Fruit fly (Drosophila melanogaster): ENCODE results near the gene Appl.

Gene Appl

dm6 chrX:512527-512926, 17.8 kb upstream of the Appl start:
- TF ChIP-seq CTCF (optimal IDR thresholded peaks at IDR 0.05), result no peak
- no peak for TF ChIP-seq CG8478 (optimal IDR thresholded peaks at IDR 0.05)

dm6 chrX:515676-516075, 14.6 kb upstream of the Appl start:
- TF ChIP-seq CTCF (optimal IDR thresholded peaks at IDR 0.05) (no peak), CG8478 (optimal IDR thresholded peaks at IDR 0.05) (no peak)

dm6 chrX:518858-519257, 11.4 kb upstream of the Appl start:
- no peak for TF ChIP-seq CG8478 (optimal IDR thresholded peaks at IDR 0.05)
- no peak for TF ChIP-seq CTCF (optimal IDR thresholded peaks at IDR 0.05)

DNA sequence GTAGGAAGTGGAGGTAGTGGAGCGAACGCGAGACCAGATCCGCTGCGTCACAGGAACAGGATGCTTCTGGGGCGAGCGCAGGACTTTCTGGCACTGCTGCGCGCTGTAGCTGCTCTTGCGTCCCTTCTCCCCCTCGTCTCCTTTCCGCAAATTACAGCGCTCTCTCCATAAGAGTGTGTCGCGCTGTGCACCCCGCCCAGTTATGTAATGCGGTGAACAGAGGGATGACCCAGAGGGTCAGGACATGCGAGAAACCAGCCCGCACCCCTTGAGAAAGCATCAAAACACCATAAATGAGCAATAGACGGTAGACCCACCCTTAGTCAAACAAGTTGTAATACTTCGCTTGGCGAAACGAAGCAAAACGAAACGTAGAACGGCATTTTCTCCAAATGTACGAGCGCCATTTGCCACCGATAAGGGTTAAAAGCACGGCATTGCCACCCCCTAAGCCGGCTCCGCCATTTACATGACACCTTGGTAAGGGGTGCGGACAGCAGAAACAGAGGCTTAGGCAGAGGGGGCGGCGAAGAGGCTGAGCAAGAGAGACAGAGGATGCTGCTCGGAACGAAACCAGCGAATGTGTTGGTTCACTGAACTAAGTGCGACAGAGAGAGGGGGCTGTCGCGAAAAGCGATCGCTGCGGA, 10.0 kb upstream of the Appl start:
- TF ChIP-seq CG8478 (optimal IDR thresholded peaks at IDR 0.05) (no peak), CTCF (optimal IDR thresholded peaks at IDR 0.05) (no peak)

- TF ChIP-seq CTCF (optimal IDR thresholded peaks at IDR 0.05) (no peak), CG8478 (optimal IDR thresholded peaks at IDR 0.05) (no peak)
These were observed 8.6 kb upstream of the Appl start for dm6 chrX:521683-522082.

DNA sequence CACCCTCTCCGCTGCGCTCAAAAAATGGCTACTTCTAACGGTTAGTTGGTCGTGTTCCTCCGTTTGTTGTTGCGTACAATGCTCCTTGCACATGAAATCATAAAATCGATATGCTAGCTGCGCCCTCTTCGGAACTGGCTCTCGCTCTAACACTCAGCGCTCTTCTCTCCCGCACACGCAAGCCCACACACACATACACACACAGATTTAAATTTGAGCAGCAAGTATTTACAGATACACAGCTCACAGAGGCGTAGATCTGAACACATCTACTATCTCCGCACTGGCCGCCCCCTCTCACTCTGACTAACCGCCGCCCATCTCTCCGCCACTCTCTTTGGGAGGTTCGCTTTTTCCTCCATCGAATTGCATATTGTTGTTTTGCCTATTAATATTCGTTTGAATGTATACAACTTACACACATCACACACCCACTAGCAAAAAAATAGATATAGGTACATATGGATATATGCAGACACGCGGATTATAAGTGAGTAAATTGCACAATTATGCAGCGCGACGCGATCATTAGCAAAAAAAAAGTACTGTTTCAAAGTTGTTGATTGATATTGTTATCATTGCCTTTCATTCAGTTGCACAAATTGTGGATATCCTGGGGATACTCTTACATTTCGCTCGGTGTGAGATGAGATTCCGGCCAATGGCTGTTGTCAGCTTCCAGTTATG, 7.8 kb upstream of the Appl start:
- no peak for TF ChIP-seq CTCF (optimal IDR thresholded peaks at IDR 0.05)
- TF ChIP-seq CG8478 (optimal IDR thresholded peaks at IDR 0.05), result no peak

DNA sequence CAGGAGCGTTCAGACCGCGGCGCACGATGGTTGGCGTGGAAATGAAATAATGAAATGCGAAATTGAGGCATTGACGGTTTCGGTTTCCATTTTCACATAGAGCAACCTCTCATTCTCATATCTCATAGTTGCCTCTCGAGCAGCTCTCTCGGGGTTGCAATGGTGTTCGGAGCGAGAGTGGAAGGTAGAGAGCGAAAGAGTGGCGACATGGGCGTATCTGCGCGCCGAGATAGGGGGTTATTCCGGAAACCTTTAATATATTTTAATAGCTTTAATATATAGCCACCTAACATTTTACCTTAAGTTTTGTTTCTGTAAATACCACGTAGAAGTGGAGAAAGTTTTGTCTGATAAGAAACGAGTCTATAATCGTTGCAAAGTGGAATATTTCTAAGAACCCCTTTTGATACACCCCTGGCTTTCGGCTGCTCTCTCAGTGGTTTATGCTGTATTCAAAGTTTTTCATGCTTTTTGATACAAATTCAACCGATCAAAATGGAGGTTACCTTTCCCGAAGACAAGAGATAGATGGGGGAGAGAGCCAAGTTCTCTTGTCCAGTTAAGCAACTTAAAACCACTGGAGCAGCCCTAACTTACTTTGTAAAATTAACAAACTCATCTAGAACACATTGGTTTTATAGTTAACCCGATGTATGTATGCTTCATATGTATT, 7.0 kb upstream of the Appl start, which contains the start of gene elav:
TSS of gene elav (minus strand) at position 48 of the 673 bp plus-strand sequence.
- TF ChIP-seq CG8478 (optimal IDR thresholded peaks at IDR 0.05), result no peak
- TF ChIP-seq CTCF (optimal IDR thresholded peaks at IDR 0.05), result no peak

DNA sequence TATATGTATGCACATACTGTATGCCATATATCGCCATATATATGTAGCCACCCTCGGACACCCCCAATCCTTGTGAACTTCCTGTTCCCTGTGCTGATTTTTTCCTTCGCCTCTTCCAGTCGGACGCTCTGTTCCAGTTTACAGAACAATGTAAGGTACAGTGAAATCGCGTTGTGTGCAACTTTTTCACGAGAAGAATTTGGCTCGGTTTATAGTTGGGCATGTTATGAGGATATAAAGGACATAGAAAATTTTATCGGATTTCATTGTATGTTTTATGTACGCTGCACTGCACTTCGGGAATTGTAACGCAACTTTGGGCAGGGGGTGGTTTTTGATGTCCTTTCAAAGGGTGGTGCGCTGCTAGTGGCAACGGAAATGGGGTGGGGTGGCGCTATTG, 6.0 kb upstream of the Appl start:
- TF ChIP-seq CG8478 (optimal IDR thresholded peaks at IDR 0.05) (no peak), CTCF (optimal IDR thresholded peaks at IDR 0.05) (no peak)

DNA sequence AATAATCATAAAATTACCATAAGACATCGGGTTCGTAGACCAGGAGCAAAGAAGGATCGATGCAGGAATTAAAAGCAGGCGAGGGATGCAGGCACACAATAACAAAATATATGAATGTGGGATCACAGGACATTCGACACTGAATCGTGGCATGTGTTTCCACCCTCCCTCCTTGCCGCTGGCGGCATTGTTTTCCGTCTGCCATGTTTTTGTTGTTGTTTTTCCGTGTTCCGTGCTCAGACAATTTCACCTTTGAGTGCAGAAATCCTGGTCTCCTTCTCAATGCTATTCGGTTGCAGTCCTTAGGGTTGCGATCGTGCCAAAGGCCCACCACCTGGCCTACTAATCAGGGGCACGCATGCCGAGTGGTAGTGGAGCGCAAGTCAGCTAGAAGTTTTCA, 4.7 kb upstream of the Appl start:
- TF ChIP-seq CTCF (optimal IDR thresholded peaks at IDR 0.05), result no peak
- no peak for TF ChIP-seq CG8478 (optimal IDR thresholded peaks at IDR 0.05)

- TF ChIP-seq CG8478 (optimal IDR thresholded peaks at IDR 0.05) (no peak), CTCF (optimal IDR thresholded peaks at IDR 0.05) (no peak)
These were observed 3.7 kb upstream of the Appl start for dm6 chrX:526479-527071.

DNA sequence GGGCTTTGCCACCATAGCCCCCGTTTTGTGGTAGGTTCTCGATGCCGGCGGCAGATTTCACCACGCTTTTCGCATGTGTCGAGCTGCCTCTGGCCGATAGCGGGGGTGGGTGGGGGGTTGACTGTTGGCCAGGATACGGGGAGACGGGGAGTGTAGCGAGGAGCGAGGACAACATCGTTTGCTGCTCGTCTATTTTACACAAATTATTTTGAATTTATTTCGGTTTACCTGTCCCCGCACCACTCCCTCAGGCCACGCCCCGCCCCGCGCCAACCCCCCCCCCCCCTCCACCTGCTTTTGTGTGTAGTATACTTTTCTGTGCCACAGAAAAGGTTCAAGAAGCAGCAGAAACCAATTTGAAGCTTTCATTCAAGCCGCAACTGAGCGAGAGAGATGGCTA, 11.8 kb downstream of the Appl start:
- TF ChIP-seq CG8478 (optimal IDR thresholded peaks at IDR 0.05) (no peak), CTCF (optimal IDR thresholded peaks at IDR 0.05) (no peak)

DNA sequence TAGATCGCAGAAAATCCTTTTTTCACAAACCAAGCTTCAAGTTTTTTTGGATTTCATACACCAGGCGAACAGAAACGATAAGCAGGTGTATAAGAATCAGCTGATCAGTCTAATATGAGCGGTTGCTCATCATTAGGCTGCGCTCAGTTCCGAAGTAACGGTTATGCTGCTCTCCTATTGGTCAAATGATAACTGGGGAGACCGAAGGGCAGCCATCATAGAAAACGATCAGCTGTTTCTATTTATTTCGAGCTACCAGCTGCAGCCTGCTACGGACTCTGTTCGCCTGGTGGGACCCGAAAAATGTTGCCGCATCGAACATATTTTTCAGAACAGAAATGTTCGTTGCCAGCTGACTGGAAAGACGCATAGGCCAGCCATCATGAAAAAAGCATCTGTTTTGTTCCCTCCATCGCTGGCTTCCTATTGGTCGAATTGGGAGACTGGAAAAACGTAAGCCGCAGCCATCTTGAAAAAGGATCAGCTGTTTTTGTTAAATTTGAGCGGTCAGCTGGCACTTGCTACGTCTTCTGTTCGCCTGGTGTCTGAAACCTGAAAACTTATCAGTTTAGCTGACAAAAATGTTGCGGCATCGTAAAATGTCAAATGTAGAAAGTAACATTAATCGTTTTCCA, 16.2 kb downstream of the Appl start:
- TF ChIP-seq CTCF (optimal IDR thresholded peaks at IDR 0.05) (peak; percentile 23 to 45), CG8478 (optimal IDR thresholded peaks at IDR 0.05) (no peak)

- TF ChIP-seq CTCF (optimal IDR thresholded peaks at IDR 0.05), result no peak
- TF ChIP-seq CG8478 (optimal IDR thresholded peaks at IDR 0.05), result no peak
These were observed 50.3 kb downstream of the Appl start for dm6 chrX:580635-581034.

- TF ChIP-seq CG8478 (optimal IDR thresholded peaks at IDR 0.05) (no peak), CTCF (optimal IDR thresholded peaks at IDR 0.05) (no peak)
These were observed 51.5 kb downstream of the Appl start, which contains the start of gene vnd for dm6 chrX:581825-582224. Gene vnd, plus strand, starts transcription at chrX:582121.

- no peak for TF ChIP-seq CG8478 (optimal IDR thresholded peaks at IDR 0.05)
- no peak for TF ChIP-seq CTCF (optimal IDR thresholded peaks at IDR 0.05)
These were observed 58.6 kb downstream of the Appl start for dm6 chrX:588941-589340.
